Fruit fly (Drosophila melanogaster) whole organism, wandering third instar larva: ENCODE data around the gene Bicra.

Experiments
- Myc ChIP-seq: fragments of >200 bp; optimal IDR thresholded peaks from 2 replicates; lab custom pipeline; 2017
- ey ChIP-seq: fragments of 200-800 bp; sonication (Bioruptor generic); optimal IDR thresholded peaks from 2 replicates; lab custom pipeline; 2016; ENCODE audit warnings: missing biosample characterization, missing genetic modification characterization

DNA sequence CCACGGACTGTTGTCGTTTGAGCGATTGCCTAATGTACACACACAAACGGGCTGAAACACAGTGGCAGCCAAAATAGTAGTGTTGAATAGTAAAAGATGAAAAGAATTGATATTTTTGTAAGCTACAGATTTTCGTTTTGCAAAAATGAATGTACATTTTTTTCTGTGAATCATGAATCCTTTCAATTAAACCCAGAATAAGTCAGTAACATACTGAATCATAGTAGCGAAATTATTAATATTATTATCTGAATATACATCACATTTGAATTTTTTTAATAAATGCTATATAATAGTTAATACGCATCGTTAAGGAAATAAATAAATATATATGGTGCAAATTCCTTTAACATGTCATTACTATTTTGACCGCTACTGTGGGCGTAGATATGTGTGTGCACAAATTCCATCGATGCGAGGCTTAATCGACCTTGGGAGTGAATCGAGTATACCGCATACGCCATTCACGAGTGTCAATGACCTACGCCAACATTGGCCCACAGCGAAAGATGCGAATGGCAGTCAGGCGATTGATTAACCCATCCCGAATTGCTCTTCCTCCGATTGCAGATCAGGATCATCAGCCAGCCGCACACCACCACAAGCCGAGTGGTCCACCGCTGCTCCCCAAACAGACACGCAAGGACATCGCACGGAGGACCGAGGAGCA lies 22.2 kb upstream of the Bicra start:
- no peak for TF ChIP-seq ey (GFP tag; lab: Kevin White, UChicago)
- no peak for TF ChIP-seq Myc (lab: Kevin White, UChicago)
